Worm (Caenorhabditis elegans): ENCODE data around the gene sri-26.

- TF ChIP-seq fos-1 (tag; optimal IDR thresholded peaks at IDR 0.05) (no peak), nhr-11 (tag; optimal IDR thresholded peaks at IDR 0.05) (no peak), aly-2 (tag; optimal IDR thresholded peaks at IDR 0.05) (no peak), unc-62 (GFP tag; optimal IDR thresholded peaks at IDR 0.05) (no peak), ama-1 (optimal IDR thresholded peaks at IDR 0.05) (no peak), dmd-4 (tag; optimal IDR thresholded peaks at IDR 0.05) (no peak), egl-27 (tag; optimal IDR thresholded peaks at IDR 0.05) (no peak), nhr-237 (tag; optimal IDR thresholded peaks at IDR 0.05) (no peak), ztf-1 (GFP tag; conservative IDR thresholded peaks at IDR 0.05) (no peak), mab-5 (tag; optimal IDR thresholded peaks at IDR 0.05) (no peak), ceh-82 (tag; optimal IDR thresholded peaks at IDR 0.05) (no peak), snpc-4 (tag; optimal IDR thresholded peaks at IDR 0.05) (no peak), ZK546.5 (tag; optimal IDR thresholded peaks at IDR 0.05) (no peak), elt-1 (tag; optimal IDR thresholded peaks at IDR 0.05) (no peak)
Measured at ce11 chrV:15240215-15240614, 24.9 kb downstream of the sri-26 start, which contains the start of gene srw-11.
